Worm (Caenorhabditis elegans): ENCODE results near the gene D1086.8.

The D1086.8 gene

DNA sequence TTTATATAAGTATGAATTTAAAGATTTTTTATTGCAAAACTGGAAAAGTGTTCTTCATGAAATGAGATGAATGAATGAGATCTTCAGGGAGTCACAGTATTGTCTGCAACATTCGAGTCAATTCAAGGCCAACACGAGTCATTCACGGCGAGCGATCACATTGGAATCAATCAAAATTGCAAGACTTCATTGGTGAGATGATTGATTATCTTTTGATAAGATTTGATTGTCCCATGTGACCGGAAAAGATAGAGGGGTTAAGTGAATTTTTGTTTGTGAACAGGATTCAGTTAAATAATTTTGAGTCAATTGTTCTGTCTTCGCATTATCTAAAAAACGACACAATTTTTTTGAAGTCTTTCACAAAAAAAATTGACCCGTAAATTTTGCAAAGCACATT lies 1.0 kb downstream of the D1086.8 start:
- TF ChIP-seq ztf-11 (tag; optimal IDR thresholded peaks at IDR 0.05): no peak
- no peak for TF ChIP-seq nhr-77 (tag; optimal IDR thresholded peaks at IDR 0.05)
- TF ChIP-seq F10B5.3 (tag; optimal IDR thresholded peaks at IDR 0.05): no peak
- TF ChIP-seq mxl-3 (GFP tag; optimal IDR thresholded peaks at IDR 0.05): peak; percentile 72
- no peak for TF ChIP-seq saeg-2 (GFP tag; IDR thresholded peaks at IDR 0.05)
- TF ChIP-seq rbr-2 (tag; optimal IDR thresholded peaks at IDR 0.05): no peak
- no peak for TF ChIP-seq ceh-62 (tag; optimal IDR thresholded peaks at IDR 0.05)
- no peak for TF ChIP-seq snpc-1.2 (GFP tag; IDR thresholded peaks at IDR 0.05)
- TF ChIP-seq nhr-6 (tag; optimal IDR thresholded peaks at IDR 0.05): no peak
- TF ChIP-seq F26F4.8 (GFP tag; conservative IDR thresholded peaks at IDR 0.05): no peak
- no peak for TF ChIP-seq attf-4 (tag; optimal IDR thresholded peaks at IDR 0.05)
- TF ChIP-seq mes-2 (tag; optimal IDR thresholded peaks at IDR 0.05; ENCODE audit: poor library complexity, severe bottlenecking): no peak
- no peak for TF ChIP-seq nhr-76 (tag; optimal IDR thresholded peaks at IDR 0.05)
- peak; percentile 83 for TF ChIP-seq ceh-20 (GFP tag; IDR thresholded peaks at IDR 0.05)
- TF ChIP-seq daf-16 (GFP tag; optimal IDR thresholded peaks at IDR 0.05): no peak
- TF ChIP-seq daf-16 (tag; optimal IDR thresholded peaks at IDR 0.05): no peak
- TF ChIP-seq unc-62 (GFP tag; optimal IDR thresholded peaks at IDR 0.05 in 1 of 2): peak in 1 of 2 experiments; percentile 81
- TF ChIP-seq unc-62 (tag; optimal IDR thresholded peaks at IDR 0.05): no peak
- no peak for TF ChIP-seq F44E2.7 (GFP tag; IDR thresholded peaks at IDR 0.05)
- no peak for TF ChIP-seq madf-5 (GFP tag; IDR thresholded peaks at IDR 0.05)
- TF ChIP-seq jun-1 (tag; optimal IDR thresholded peaks at IDR 0.05): no peak
- peak in 1 of 2 experiments; percentile 41 for TF ChIP-seq mdl-1 (tag; optimal IDR thresholded peaks at IDR 0.05)
- TF ChIP-seq skn-1 (tag; optimal IDR thresholded peaks at IDR 0.05): no peak
- no peak for TF ChIP-seq cey-2 (tag; optimal IDR thresholded peaks at IDR 0.05; ENCODE audit: borderline replicate concordance, insufficient read depth)
- TF ChIP-seq lin-15B (tag; optimal IDR thresholded peaks at IDR 0.05): no peak
- TF ChIP-seq hlh-30 (tag; optimal IDR thresholded peaks at IDR 0.05; ENCODE audit: insufficient read depth): peak; percentile 60
- TF ChIP-seq hmg-1.1 (GFP tag; IDR thresholded peaks at IDR 0.05): no peak
- no peak for TF ChIP-seq lin-29 (GFP tag; IDR thresholded peaks at IDR 0.05)
- peak; percentile 15 for TF ChIP-seq hlh-11 (tag; optimal IDR thresholded peaks at IDR 0.05)
- no peak for TF ChIP-seq tra-1 (GFP tag; IDR thresholded peaks at IDR 0.05)
- no peak for TF ChIP-seq madf-9 (GFP tag; conservative IDR thresholded peaks at IDR 0.05)
- TF ChIP-seq nhr-28 (tag; optimal IDR thresholded peaks at IDR 0.05): peak; percentile 67
- no peak for TF ChIP-seq zfp-2 (tag; optimal IDR thresholded peaks at IDR 0.05)
- TF ChIP-seq aha-1 (tag): peak; percentile 70
- no peak for TF ChIP-seq ctbp-1 (GFP tag; IDR thresholded peaks at IDR 0.05)
- TF ChIP-seq unc-130 (GFP tag; optimal IDR thresholded peaks at IDR 0.05): no peak
- TF ChIP-seq dve-1 (tag; optimal IDR thresholded peaks at IDR 0.05; ENCODE audit: insufficient read depth): no peak
- peak; percentile 35 for TF ChIP-seq nhr-25 (tag; optimal IDR thresholded peaks at IDR 0.05; ENCODE audit: borderline replicate concordance, insufficient read depth)
- no peak for TF ChIP-seq Y5F2A.4 (GFP tag; optimal IDR thresholded peaks at IDR 0.05)
- no peak for TF ChIP-seq ztf-7 (tag; optimal IDR thresholded peaks at IDR 0.05)
- no peak for TF ChIP-seq Y105C5A.15 (GFP tag; IDR thresholded peaks at IDR 0.05)
- TF ChIP-seq tag-97 (GFP tag; IDR thresholded peaks at IDR 0.05): no peak

DNA sequence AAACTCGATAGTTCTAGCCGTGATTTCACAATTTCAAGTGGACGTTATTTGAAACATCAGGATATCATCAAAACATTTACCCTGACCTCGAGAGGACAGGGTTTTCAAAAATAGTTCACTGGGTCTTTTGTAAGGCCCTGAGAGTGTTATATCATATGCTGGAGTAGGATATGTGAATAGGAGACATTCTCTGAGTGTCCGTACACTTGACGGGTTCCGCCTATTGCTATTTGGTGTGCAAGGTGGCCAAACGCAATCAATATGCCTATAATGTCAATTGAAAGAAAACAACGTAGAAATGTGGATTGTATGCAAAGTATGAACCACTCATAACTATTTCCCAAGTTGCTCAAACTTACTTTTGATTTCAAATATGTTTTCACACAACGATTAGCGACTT lies 3.5 kb downstream of the D1086.8 start:
- no peak for TF ChIP-seq vab-7 (GFP tag; IDR thresholded peaks at IDR 0.05)
- no peak for TF ChIP-seq pqm-1 (tag; optimal IDR thresholded peaks at IDR 0.05)
- TF ChIP-seq lin-15B (tag; optimal IDR thresholded peaks at IDR 0.05): no peak
- TF ChIP-seq spr-1 (tag; optimal IDR thresholded peaks at IDR 0.05): no peak
- no peak for TF ChIP-seq lin-13 (GFP tag; optimal IDR thresholded peaks at IDR 0.05)
- peak in 1 of 2 experiments; percentile 45 for TF ChIP-seq unc-62 (GFP tag; optimal IDR thresholded peaks at IDR 0.05 in 1 of 2)
- TF ChIP-seq unc-62 (tag; optimal IDR thresholded peaks at IDR 0.05): no peak
- TF ChIP-seq lin-38 (GFP tag; IDR thresholded peaks at IDR 0.05): no peak
- TF ChIP-seq ceh-82 (tag; optimal IDR thresholded peaks at IDR 0.05): no peak
- no peak for TF ChIP-seq rbr-2 (tag; optimal IDR thresholded peaks at IDR 0.05)
